Worm (Caenorhabditis elegans): ENCODE measurements around the gene W02A2.12.

DNA sequence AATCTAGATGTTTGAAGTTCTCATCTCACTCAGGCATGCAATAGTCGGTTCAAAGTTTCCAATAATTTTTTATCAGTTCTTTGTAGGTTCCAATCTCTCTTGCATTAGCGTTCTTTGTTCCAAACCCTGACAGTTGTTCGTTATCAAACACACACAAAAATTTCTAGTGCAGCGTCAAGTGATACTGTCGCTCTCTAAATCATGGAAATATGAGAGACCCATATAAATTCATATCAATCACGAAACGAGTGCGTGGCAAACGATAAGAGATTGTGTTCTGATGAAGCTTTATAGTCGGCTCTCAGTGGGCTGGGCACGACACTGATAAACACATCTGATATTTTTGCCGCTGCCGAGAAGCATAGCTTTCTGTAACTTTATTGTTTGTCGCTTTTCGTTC lies 34.5 kb downstream of the W02A2.12 start:
- TF ChIP-seq ceh-2 (tag; optimal IDR thresholded peaks at IDR 0.05): no peak
- no peak for TF ChIP-seq elt-4 (tag; optimal IDR thresholded peaks at IDR 0.05)
- no peak for TF ChIP-seq hlh-30 (tag; optimal IDR thresholded peaks at IDR 0.05; ENCODE audit: insufficient read depth)
- no peak for TF ChIP-seq zip-5 (tag; optimal IDR thresholded peaks at IDR 0.05)
- TF ChIP-seq fkh-10 (GFP tag; optimal IDR thresholded peaks at IDR 0.05): no peak
- TF ChIP-seq F13H6.1 (tag; optimal IDR thresholded peaks at IDR 0.05): no peak
